Fruit fly (Drosophila melanogaster) Kc167 (cell line): Measurements from ENCODE around the gene shop.

Source experiments
- Myc ChIP-seq: fragments of >200 bp; optimal IDR thresholded peaks from 2 replicates; lab custom pipeline; 2017; ENCODE audit warnings: missing external identifiers
- Sin3A ChIP-seq: fragments of >200 bp; optimal IDR thresholded peaks from 2 replicates; lab custom pipeline; 2018; ENCODE audit warnings: missing external identifiers
- h ChIP-seq: fragments of >200 bp; optimal IDR thresholded peaks from 3 replicates; lab custom pipeline; 2018; ENCODE audit warnings: missing external identifiers
- insv ChIP-seq: fragments of >200 bp; optimal IDR thresholded peaks from 3 replicates; lab custom pipeline; 2018; ENCODE audit warnings: missing external identifiers
- psq ChIP-seq: fragments of >200 bp; optimal IDR thresholded peaks from 2 replicates; lab custom pipeline; 2017; ENCODE audit warnings: missing external identifiers
- ttk ChIP-seq: sonication (Bioruptor generic); optimal IDR thresholded peaks from 2 replicates; lab custom pipeline; 2017; ENCODE audit warnings: missing external identifiers

dm6 chrX:18848338-18849021, at the start of gene shop:
- TF ChIP-seq psq (lab: Kevin White, UChicago) (no peak), ttk (lab: Kevin White, UChicago) (no peak), h (no peak), Myc (lab: Kevin White, UChicago) (no peak), insv (lab: Kevin White, UChicago) (no peak), Sin3A (no peak)
